Worm (Caenorhabditis elegans) whole organism, L1 larva: Measurements from ENCODE around the gene Y7A5A.13.

Experiments
- C16A3.4 ChIP-seq: fragments of 150-350 bp; optimal IDR thresholded peaks from 2 replicates; lab custom pipeline; 2014; ENCODE audit warnings: missing biosample characterization, missing genetic modification characterization
- C34B4.2 ChIP-seq: sonication (generic microtip); optimal IDR thresholded peaks from 2 replicates; lab custom pipeline; 2017; ENCODE audit warnings: mild to moderate bottlenecking, missing genetic modification characterization, missing compliant biosample characterization
- F16B12.6 ChIP-seq: fragments of 150-350 bp; optimal IDR thresholded peaks from 2 replicates; lab custom pipeline; 2014; ENCODE audit warnings: missing biosample characterization, missing genetic modification characterization
- Y116A8C.19 ChIP-seq: sonication (generic microtip); optimal IDR thresholded peaks from 2 replicates; lab custom pipeline; 2016; ENCODE audit warnings: missing compliant biosample characterization, missing genetic modification characterization, borderline replicate concordance
- aha-1 ChIP-seq: fragments of 150-350 bp; optimal IDR thresholded peaks from 2 replicates; lab custom pipeline; 2014; ENCODE audit warnings: missing biosample characterization, missing genetic modification characterization
- aly-2 ChIP-seq: fragments of 150-350 bp; optimal IDR thresholded peaks from 2 replicates; lab custom pipeline; 2014; ENCODE audit warnings: missing biosample characterization, missing genetic modification characterization
- ceh-88 ChIP-seq: fragments of 200-800 bp; sonication (Bioruptor generic); IDR thresholded peaks from 2 replicates; pipeline ENCODE4 v1.3.6; 2022; ENCODE audit warnings: missing genetic modification characterization, missing compliant biosample characterization
- dsc-1 ChIP-seq: sonication (generic microtip); optimal IDR thresholded peaks from 2 replicates; lab custom pipeline; 2016; ENCODE audit warnings: mild to moderate bottlenecking, missing genetic modification characterization, missing compliant biosample characterization
- efl-1 ChIP-seq, 4 experiments: fragments of 150-350 bp; optimal IDR thresholded peaks in 3 of 4; peaks in 1 of 4; 1 replicate in 1 of 4; 2 replicates in 3 of 4; lab custom pipeline; 2014; ENCODE audit warnings: missing biosample characterization in 2 of 4, missing genetic modification characterization in 2 of 4, missing genetic modification reagents in 2 of 4
- efl-3 ChIP-seq: fragments of 200-800 bp; sonication (Bioruptor generic); optimal IDR thresholded peaks from 2 replicates; lab custom pipeline; 2018; ENCODE audit warnings: mild to moderate bottlenecking, missing genetic modification characterization, missing compliant biosample characterization
- egl-13 ChIP-seq: sonication (generic microtip); optimal IDR thresholded peaks from 2 replicates; lab custom pipeline; 2016; ENCODE audit warnings: missing genotype, missing genetic modification reagents, missing genetic modification characterization, missing compliant biosample characterization
- elt-2 ChIP-seq: sonication (generic microtip); optimal IDR thresholded peaks from 2 replicates; lab custom pipeline; 2016; ENCODE audit warnings: missing genetic modification characterization, mild to moderate bottlenecking, inconsistent platforms, missing compliant biosample characterization, missing genetic modification reagents
- ets-5 ChIP-seq: fragments of 200-800 bp; sonication (Bioruptor generic); IDR thresholded peaks from 2 replicates; pipeline ENCODE4 v1.3.6; 2022; ENCODE audit warnings: missing genetic modification characterization, missing compliant biosample characterization
- fkh-10 ChIP-seq: sonication (generic microtip); optimal IDR thresholded peaks from 2 replicates; lab custom pipeline; 2017; ENCODE audit warnings: missing biosample characterization, missing genetic modification reagents, missing genetic modification characterization
- fkh-4 ChIP-seq: sonication (generic microtip); optimal IDR thresholded peaks from 2 replicates; lab custom pipeline; 2016; ENCODE audit warnings: missing compliant biosample characterization, missing genetic modification characterization, borderline replicate concordance
- fkh-8 ChIP-seq: sonication (generic microtip); optimal IDR thresholded peaks from 2 replicates; lab custom pipeline; 2016; ENCODE audit warnings: mild to moderate bottlenecking, missing genetic modification characterization, missing compliant biosample characterization
- grh-1 ChIP-seq: fragments of 200-800 bp; sonication (Bioruptor generic); IDR thresholded peaks from 2 replicates; pipeline ENCODE4 v1.3.6; 2022; ENCODE audit warnings: missing genetic modification reagents, missing genetic modification characterization, missing compliant biosample characterization
- hlh-17 ChIP-seq: fragments of 200-800 bp; sonication (Bioruptor generic); optimal IDR thresholded peaks from 2 replicates; lab custom pipeline; 2018; ENCODE audit warnings: missing genetic modification characterization, mild to moderate bottlenecking, missing compliant biosample characterization, moderate library complexity, borderline replicate concordance
- hlh-4 ChIP-seq: sonication (generic microtip); optimal IDR thresholded peaks from 2 replicates; lab custom pipeline; 2016; ENCODE audit warnings: mild to moderate bottlenecking, missing genetic modification characterization, missing compliant biosample characterization
- hpl-2 ChIP-seq: fragments of 150-350 bp; optimal IDR thresholded peaks from 2 replicates; lab custom pipeline; 2014; ENCODE audit warnings: missing biosample characterization, missing genetic modification reagents, missing genetic modification characterization
- irx-1 ChIP-seq: sonication (generic microtip); optimal IDR thresholded peaks from 2 replicates; lab custom pipeline; 2016; ENCODE audit warnings: missing genetic modification characterization, missing compliant biosample characterization
- jun-1 ChIP-seq: fragments of 150-350 bp; optimal IDR thresholded peaks from 2 replicates; lab custom pipeline; 2014; ENCODE audit warnings: missing biosample characterization, missing genetic modification reagents, missing genetic modification characterization
- lin-13 ChIP-seq: fragments of 150-350 bp; optimal IDR thresholded peaks from 2 replicates; lab custom pipeline; 2014; ENCODE audit warnings: missing biosample characterization, missing genetic modification reagents, missing genetic modification characterization
- lin-14 ChIP-seq: fragments of 200-800 bp; sonication (Bioruptor generic); optimal IDR thresholded peaks from 2 replicates; lab custom pipeline; 2018; ENCODE audit warnings: mild to moderate bottlenecking, missing genetic modification characterization, moderate library complexity, missing compliant biosample characterization
- lin-15B ChIP-seq: fragments of 150-350 bp; sonication (generic microtip); optimal IDR thresholded peaks from 3 replicates; lab custom pipeline; 2014; ENCODE audit warnings: missing biosample characterization, missing genetic modification characterization
- lin-39 ChIP-seq: fragments of 150-350 bp; optimal IDR thresholded peaks from 2 replicates; lab custom pipeline; 2014; ENCODE audit warnings: missing biosample characterization, missing genetic modification reagents, missing genetic modification characterization
- lir-3 ChIP-seq: sonication (generic microtip); optimal IDR thresholded peaks from 2 replicates; lab custom pipeline; 2016; ENCODE audit warnings: mild to moderate bottlenecking, missing genetic modification characterization, moderate library complexity, missing compliant biosample characterization; ENCODE audit not compliant: poor library complexity
- lsy-2 ChIP-seq, 2 experiments: fragments of 150-350 bp; optimal IDR thresholded peaks; 2 replicates each; lab custom pipeline; 2014; ENCODE audit warnings: missing biosample characterization in 2 of 2, missing genetic modification characterization in 2 of 2
- mef-2 ChIP-seq: fragments of 150-350 bp; optimal IDR thresholded peaks from 2 replicates; lab custom pipeline; 2014; ENCODE audit warnings: missing biosample characterization, missing genetic modification characterization
- mep-1 ChIP-seq: fragments of 150-350 bp; optimal IDR thresholded peaks from 2 replicates; lab custom pipeline; 2014; ENCODE audit warnings: missing biosample characterization, missing genetic modification characterization
- nhr-11 ChIP-seq: fragments of 150-350 bp; optimal IDR thresholded peaks from 2 replicates; lab custom pipeline; 2014; ENCODE audit warnings: missing biosample characterization, missing genetic modification characterization
- nhr-12 ChIP-seq: sonication (generic microtip); optimal IDR thresholded peaks from 2 replicates; lab custom pipeline; 2017; ENCODE audit warnings: missing biosample characterization, missing genetic modification characterization
- nhr-19 ChIP-seq: fragments of 200-800 bp; sonication (Bioruptor generic); conservative IDR thresholded peaks from 2 replicates; pipeline ENCODE4 v1.3.6; 2022; ENCODE audit warnings: missing genetic modification characterization, missing compliant biosample characterization
- nhr-20 ChIP-seq: sonication (generic microtip); optimal IDR thresholded peaks from 2 replicates; lab custom pipeline; 2016; ENCODE audit warnings: mild to moderate bottlenecking, missing genetic modification characterization, missing compliant biosample characterization
- nhr-28 ChIP-seq: fragments of 150-350 bp; optimal IDR thresholded peaks from 2 replicates; lab custom pipeline; 2014; ENCODE audit warnings: missing biosample characterization, missing genetic modification characterization
- nhr-76 ChIP-seq: sonication (generic microtip); optimal IDR thresholded peaks from 2 replicates; lab custom pipeline; 2017; ENCODE audit warnings: missing biosample characterization, missing genetic modification characterization
- nhr-84 ChIP-seq: sonication (generic microtip); optimal IDR thresholded peaks from 2 replicates; lab custom pipeline; 2017; ENCODE audit warnings: missing biosample characterization, missing genetic modification characterization
- nhr-90 ChIP-seq: sonication (generic microtip); optimal IDR thresholded peaks from 2 replicates; lab custom pipeline; 2016; ENCODE audit warnings: mild to moderate bottlenecking, missing genetic modification characterization, missing compliant biosample characterization; ENCODE audit not compliant: poor library complexity
- pag-3 ChIP-seq: sonication (generic microtip); optimal IDR thresholded peaks from 2 replicates; lab custom pipeline; 2017; ENCODE audit warnings: missing genetic modification characterization, mild to moderate bottlenecking, missing compliant biosample characterization, antibody characterized with exemption, borderline replicate concordance; ENCODE audit not compliant: insufficient read depth
- pax-3 ChIP-seq: fragments of 200-800 bp; sonication (Bioruptor generic); optimal IDR thresholded peaks from 2 replicates; lab custom pipeline; 2018; ENCODE audit warnings: mild to moderate bottlenecking, missing genetic modification characterization, moderate library complexity, missing compliant biosample characterization
- skn-1 ChIP-seq: fragments of 150-350 bp; optimal IDR thresholded peaks from 2 replicates; lab custom pipeline; 2014; ENCODE audit warnings: missing biosample characterization, missing genetic modification characterization
- sox-4 ChIP-seq: sonication (generic microtip); optimal IDR thresholded peaks from 2 replicates; lab custom pipeline; 2016; ENCODE audit warnings: missing genetic modification characterization, missing compliant biosample characterization
- sptf-1 ChIP-seq: fragments of 150-350 bp; optimal IDR thresholded peaks from 2 replicates; lab custom pipeline; 2014; ENCODE audit warnings: missing biosample characterization, missing genetic modification characterization
- sup-37 ChIP-seq: fragments of 200-800 bp; sonication (Bioruptor generic); optimal IDR thresholded peaks from 2 replicates; lab custom pipeline; 2018; ENCODE audit warnings: mild to moderate bottlenecking, missing genetic modification characterization, missing compliant biosample characterization
- swsn-7 ChIP-seq: sonication (generic microtip); optimal IDR thresholded peaks from 2 replicates; lab custom pipeline; 2016; ENCODE audit warnings: missing genetic modification characterization, missing compliant biosample characterization
- unc-62 ChIP-seq: fragments of 150-350 bp; optimal IDR thresholded peaks from 2 replicates; lab custom pipeline; 2014; ENCODE audit warnings: missing biosample characterization, missing genetic modification reagents, missing genetic modification characterization
- unc-86 ChIP-seq: sonication (generic microtip); optimal IDR thresholded peaks from 2 replicates; lab custom pipeline; 2016; ENCODE audit warnings: missing genetic modification characterization, missing compliant biosample characterization
- unc-98 ChIP-seq: fragments of 200-800 bp; sonication (Bioruptor generic); IDR thresholded peaks from 2 replicates; pipeline ENCODE4 v1.3.6; 2022; ENCODE audit warnings: missing genetic modification characterization, missing compliant biosample characterization
- ztf-4 ChIP-seq: fragments of 150-350 bp; optimal IDR thresholded peaks from 2 replicates; lab custom pipeline; 2014; ENCODE audit warnings: missing biosample characterization, missing genetic modification characterization

Y7A5A.13 gene

ce11 chrX:15773262-15773908 lies at the start of gene Y7A5A.13:
Gene Y7A5A.13, plus strand, starts transcription at chrX:15773858.
- TF ChIP-seq unc-98 (GFP tag; lab: Robert Waterston, UW) (no peak), hlh-4 (tag; lab: Kevin White, UChicago) (no peak), nhr-20 (tag; lab: Kevin White, UChicago) (no peak)

ce11 chrX:15724994-15725393 lies 48.7 kb upstream of the Y7A5A.13 start:
- TF ChIP-seq hlh-17 (GFP tag; lab: Kevin White, UChicago) (no peak), lin-15B (tag; lab: Kevin White, UChicago) (peak; percentile 93), efl-1 (optimal IDR thresholded peaks at IDR 0.05; lab: Kevin White, UChicago) (peak; percentile 69 to 78), efl-1 (GFP tag; optimal IDR thresholded peaks at IDR 0.05 in 1 of 2; lab: Kevin White, UChicago) (peak in 1 of 2 experiments; percentile 58), ets-5 (no peak), dsc-1 (peak; percentile 38), egl-13 (tag; lab: Kevin White, UChicago) (no peak), elt-2 (tag; lab: Kevin White, UChicago) (no peak), sptf-1 (tag; lab: Kevin White, UChicago) (no peak), nhr-12 (tag; lab: Kevin White, UChicago) (no peak), hpl-2 (GFP tag; lab: Kevin White, UChicago) (no peak), hlh-4 (tag; lab: Kevin White, UChicago) (no peak), nhr-84 (tag; lab: Kevin White, UChicago) (no peak), nhr-19 (peak; percentile 67), sox-4 (tag; lab: Kevin White, UChicago) (no peak), pax-3 (tag; lab: Kevin White, UChicago) (no peak), aha-1 (no peak), ztf-4 (no peak), C34B4.2 (tag; lab: Kevin White, UChicago) (no peak), efl-3 (GFP tag; lab: Kevin White, UChicago) (no peak), skn-1 (tag; lab: Kevin White, UChicago) (peak; percentile 24), aly-2 (tag; lab: Kevin White, UChicago) (no peak), lin-39 (no peak), Y116A8C.19 (tag; lab: Kevin White, UChicago) (no peak), mef-2 (tag; lab: Kevin White, UChicago) (peak; percentile 7), fkh-10 (GFP tag; lab: Kevin White, UChicago) (no peak), sup-37 (GFP tag; lab: Kevin White, UChicago) (no peak), unc-86 (tag; lab: Kevin White, UChicago) (peak; percentile 65), nhr-11 (tag; lab: Kevin White, UChicago) (no peak), nhr-76 (tag; lab: Kevin White, UChicago) (no peak), mep-1 (tag; lab: Kevin White, UChicago) (peak; percentile 89), F16B12.6 (tag; lab: Kevin White, UChicago) (peak; percentile 93), grh-1 (GFP tag; lab: Robert Waterston, UW) (peak; percentile 34; the same call in 1 of the 2 replicates), pag-3 (tag; lab: Kevin White, UChicago) (peak; percentile 93), ceh-88 (GFP tag; lab: Robert Waterston, UW) (no peak), fkh-8 (tag; lab: Kevin White, UChicago) (no peak), nhr-90 (tag; lab: Kevin White, UChicago) (peak; percentile 68), lsy-2 (tag; optimal IDR thresholded peaks at IDR 0.05; lab: Kevin White, UChicago) (peak; percentile 64 to 74), lin-14 (GFP tag; lab: Kevin White, UChicago) (peak; percentile 83), C16A3.4 (tag; lab: Kevin White, UChicago) (peak; percentile 69), irx-1 (tag; lab: Kevin White, UChicago) (peak; percentile 45), swsn-7 (tag; lab: Kevin White, UChicago) (peak; percentile 76), nhr-28 (tag; lab: Kevin White, UChicago) (no peak), unc-62 (no peak), unc-98 (GFP tag; lab: Robert Waterston, UW) (no peak), lir-3 (tag; lab: Kevin White, UChicago) (no peak), jun-1 (tag; lab: Kevin White, UChicago) (peak; percentile 48), fkh-4 (no peak), lin-13 (GFP tag; lab: Kevin White, UChicago) (peak; percentile 67)
